Worm (Caenorhabditis elegans) whole organism, mixed stage, embryonic: ENCODE results near the gene gtl-2.
"Not testable (repeated sequence)": the region's sequence is repeated elsewhere in the genome, so short reads cannot be mapped to it uniquely, and the experiment has no call there.

Experiments
- blmp-1 ChIP-seq: fragments of 150-350 bp; optimal IDR thresholded peaks from 2 replicates; lab custom pipeline; 2014; ENCODE audit warnings: missing biosample characterization, missing genetic modification characterization
- ceh-39 ChIP-seq: fragments of 150-350 bp; optimal IDR thresholded peaks from 2 replicates; lab custom pipeline; 2014; ENCODE audit warnings: missing biosample characterization, missing genetic modification characterization
- ceh-43 ChIP-seq: fragments of 200-800 bp; sonication (Bioruptor generic); optimal IDR thresholded peaks from 2 replicates; lab custom pipeline; 2018; ENCODE audit warnings: mild to moderate bottlenecking, missing genetic modification characterization, moderate library complexity, missing compliant biosample characterization
- ceh-83 ChIP-seq: fragments of 200-800 bp; sonication (Bioruptor generic); optimal IDR thresholded peaks from 2 replicates; lab custom pipeline; 2018; ENCODE audit warnings: mild to moderate bottlenecking, missing genetic modification characterization, missing compliant biosample characterization
- cnd-1 ChIP-seq: fragments of 200-800 bp; sonication (Bioruptor generic); optimal IDR thresholded peaks from 2 replicates; lab custom pipeline; 2018; ENCODE audit warnings: mild to moderate bottlenecking, missing genetic modification characterization, missing compliant biosample characterization
- drap-1 ChIP-seq: fragments of 200-800 bp; sonication (Bioruptor generic); optimal IDR thresholded peaks from 3 replicates; lab custom pipeline; 2018; ENCODE audit warnings: mild to moderate bottlenecking, missing genetic modification characterization, missing compliant biosample characterization
- elt-1 ChIP-seq: sonication (generic microtip); optimal IDR thresholded peaks from 2 replicates; lab custom pipeline; 2017; ENCODE audit warnings: missing genetic modification characterization, mild to moderate bottlenecking, missing compliant biosample characterization, antibody characterized with exemption, moderate library complexity, borderline replicate concordance; ENCODE audit not compliant: insufficient read depth
- elt-3 ChIP-seq: fragments of 150-350 bp; optimal IDR thresholded peaks from 2 replicates; lab custom pipeline; 2014; ENCODE audit warnings: missing biosample characterization, missing genetic modification characterization
- flh-1 ChIP-seq: fragments of 200-800 bp; sonication (Bioruptor generic); optimal IDR thresholded peaks from 2 replicates; lab custom pipeline; 2018; ENCODE audit warnings: mild to moderate bottlenecking, missing genetic modification characterization, moderate library complexity, missing compliant biosample characterization
- ham-2 ChIP-seq: fragments of 200-800 bp; sonication (Bioruptor generic); optimal IDR thresholded peaks from 2 replicates; lab custom pipeline; 2018; ENCODE audit warnings: mild to moderate bottlenecking, missing genetic modification characterization, missing compliant biosample characterization
- hlh-1 ChIP-seq: fragments of 150-350 bp; optimal IDR thresholded peaks from 2 replicates; lab custom pipeline; 2014; ENCODE audit warnings: missing biosample characterization, missing genetic modification reagents, missing genetic modification characterization
- lin-32 ChIP-seq: fragments of 200-800 bp; sonication (Bioruptor generic); optimal IDR thresholded peaks from 2 replicates; lab custom pipeline; 2018; ENCODE audit warnings: mild to moderate bottlenecking, missing genetic modification characterization, missing compliant biosample characterization
- lsy-2 ChIP-seq: fragments of 150-350 bp; optimal IDR thresholded peaks from 2 replicates; lab custom pipeline; 2014; ENCODE audit warnings: missing biosample characterization, missing genetic modification characterization
- mab-5 ChIP-seq: fragments of 150-350 bp; optimal IDR thresholded peaks from 2 replicates; lab custom pipeline; 2014; ENCODE audit warnings: missing biosample characterization, missing genetic modification characterization
- mep-1 ChIP-seq: fragments of 150-350 bp; optimal IDR thresholded peaks from 2 replicates; lab custom pipeline; 2017; ENCODE audit warnings: missing biosample characterization, missing genetic modification reagents, missing genetic modification characterization, inconsistent platforms
- mls-2 ChIP-seq: sonication (generic microtip); optimal IDR thresholded peaks from 2 replicates; lab custom pipeline; 2016; ENCODE audit warnings: mild to moderate bottlenecking, missing genetic modification characterization, moderate library complexity, missing compliant biosample characterization
- nhr-12 ChIP-seq: fragments of 150-350 bp; optimal IDR thresholded peaks from 2 replicates; lab custom pipeline; 2014; ENCODE audit warnings: missing biosample characterization, missing genetic modification characterization
- nhr-2 ChIP-seq: fragments of 150-350 bp; optimal IDR thresholded peaks from 2 replicates; lab custom pipeline; 2014; ENCODE audit warnings: missing biosample characterization, missing genetic modification characterization
- nhr-237 ChIP-seq: fragments of 150-350 bp; optimal IDR thresholded peaks from 2 replicates; lab custom pipeline; 2014; ENCODE audit warnings: missing biosample characterization, missing genetic modification characterization
- nhr-28 ChIP-seq: fragments of 150-350 bp; optimal IDR thresholded peaks from 2 replicates; lab custom pipeline; 2014; ENCODE audit warnings: missing biosample characterization, missing genetic modification characterization
- nhr-76 ChIP-seq: sonication (generic microtip); optimal IDR thresholded peaks from 2 replicates; lab custom pipeline; 2017; ENCODE audit warnings: missing biosample characterization, missing genetic modification characterization
- pha-4 ChIP-seq: fragments of 150-350 bp; optimal IDR thresholded peaks from 2 replicates; lab custom pipeline; 2018; ENCODE audit warnings: missing biosample characterization, missing genetic modification reagents, missing genetic modification characterization
- sem-2 ChIP-seq: fragments of 200-800 bp; sonication (Bioruptor generic); optimal IDR thresholded peaks from 2 replicates; lab custom pipeline; 2018; ENCODE audit warnings: mild to moderate bottlenecking, missing genetic modification characterization, missing compliant biosample characterization
- sptf-1 ChIP-seq: sonication (generic microtip); optimal IDR thresholded peaks from 2 replicates; lab custom pipeline; 2017; ENCODE audit warnings: mild to moderate bottlenecking, missing genetic modification characterization, moderate library complexity, missing compliant biosample characterization
- unc-120 ChIP-seq: sonication (generic microtip); optimal IDR thresholded peaks from 2 replicates; lab custom pipeline; 2017; ENCODE audit warnings: missing genetic modification characterization, missing compliant biosample characterization; ENCODE audit not compliant: poor library complexity, severe bottlenecking
- unc-39 ChIP-seq: fragments of 150-350 bp; optimal IDR thresholded peaks from 2 replicates; lab custom pipeline; 2014; ENCODE audit warnings: missing biosample characterization, missing genetic modification characterization
- unc-62 ChIP-seq: fragments of 150-350 bp; optimal IDR thresholded peaks from 2 replicates; lab custom pipeline; 2014; ENCODE audit warnings: missing biosample characterization, missing genetic modification reagents, missing genetic modification characterization
- zip-8 ChIP-seq: fragments of 150-350 bp; optimal IDR thresholded peaks from 2 replicates; lab custom pipeline; 2014; ENCODE audit warnings: missing biosample characterization, missing genetic modification characterization
- ztf-11 ChIP-seq: fragments of 150-350 bp; optimal IDR thresholded peaks from 2 replicates; lab custom pipeline; 2014; ENCODE audit warnings: missing biosample characterization, missing genetic modification characterization

Gene gtl-2

DNA sequence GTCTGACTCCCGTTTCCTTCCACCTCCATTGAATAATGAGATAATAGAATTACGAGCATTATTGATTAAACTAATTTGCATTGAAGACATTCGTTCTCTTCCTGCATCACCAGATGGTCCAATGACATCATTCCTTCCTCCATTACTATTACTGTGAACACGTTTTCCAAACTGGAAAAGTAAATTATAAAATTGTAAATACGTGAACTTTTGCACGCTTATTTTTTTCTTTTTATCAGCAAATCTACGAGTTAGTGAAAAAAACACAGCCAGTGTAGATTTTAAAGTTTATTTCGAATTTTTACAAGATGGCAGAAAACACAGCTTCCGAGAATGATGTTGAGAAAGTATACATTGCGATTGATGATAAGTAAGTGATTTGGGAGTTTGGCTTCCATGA, 19.6 kb upstream of the gtl-2 start, which contains the start of gene C05C12.1:
C05C12.1 (plus strand) TSS at position 301 of the 400 bp plus-strand sequence.
- TF ChIP-seq sptf-1 (tag; lab: Kevin White, UChicago); ceh-43 (GFP tag; lab: Kevin White, UChicago); mls-2: not testable (repeated sequence)

DNA sequence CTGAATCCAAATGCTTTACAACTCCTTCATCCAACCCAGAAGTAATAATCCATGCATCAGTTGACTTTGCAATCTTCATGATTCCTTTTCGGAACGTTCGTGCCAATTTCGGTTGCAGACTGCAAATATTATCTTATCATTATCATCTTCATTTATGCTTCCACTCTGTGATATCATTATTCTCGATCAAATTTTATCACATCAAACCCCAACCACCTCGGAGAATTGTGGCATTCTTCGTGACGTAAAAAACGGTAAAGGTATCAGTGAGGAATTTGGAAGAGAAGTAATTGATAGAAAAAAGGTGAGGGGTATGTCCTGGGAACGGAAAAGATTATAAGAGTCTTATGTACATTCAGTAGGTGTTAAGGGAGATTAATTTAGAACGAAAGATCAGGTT, 15.8 kb upstream of the gtl-2 start:
- TF ChIP-seq flh-1 (GFP tag; lab: Kevin White, UChicago): no peak
- TF ChIP-seq unc-120 (tag; lab: Kevin White, UChicago): no peak
- no peak for TF ChIP-seq zip-8 (tag; lab: Kevin White, UChicago)
- no peak for TF ChIP-seq nhr-12 (tag; lab: Kevin White, UChicago)
- TF ChIP-seq blmp-1 (tag; lab: Kevin White, UChicago): no peak
- TF ChIP-seq nhr-28 (tag; lab: Kevin White, UChicago): no peak
- TF ChIP-seq mep-1: no peak
- TF ChIP-seq ztf-11 (tag; lab: Kevin White, UChicago): no peak
- TF ChIP-seq ceh-43 (GFP tag; lab: Kevin White, UChicago): no peak
- no peak for TF ChIP-seq lin-32 (GFP tag; lab: Kevin White, UChicago)
- TF ChIP-seq ceh-83 (GFP tag; lab: Kevin White, UChicago): no peak
- no peak for TF ChIP-seq nhr-76 (tag; lab: Kevin White, UChicago)
- TF ChIP-seq nhr-237 (tag; lab: Kevin White, UChicago): no peak
- no peak for TF ChIP-seq elt-1
- no peak for TF ChIP-seq ceh-39 (tag; lab: Kevin White, UChicago)
- TF ChIP-seq hlh-1 (tag; lab: Kevin White, UChicago): no peak
- no peak for TF ChIP-seq sptf-1 (tag; lab: Kevin White, UChicago)
- TF ChIP-seq, all 35 proteins: peak for 0

DNA sequence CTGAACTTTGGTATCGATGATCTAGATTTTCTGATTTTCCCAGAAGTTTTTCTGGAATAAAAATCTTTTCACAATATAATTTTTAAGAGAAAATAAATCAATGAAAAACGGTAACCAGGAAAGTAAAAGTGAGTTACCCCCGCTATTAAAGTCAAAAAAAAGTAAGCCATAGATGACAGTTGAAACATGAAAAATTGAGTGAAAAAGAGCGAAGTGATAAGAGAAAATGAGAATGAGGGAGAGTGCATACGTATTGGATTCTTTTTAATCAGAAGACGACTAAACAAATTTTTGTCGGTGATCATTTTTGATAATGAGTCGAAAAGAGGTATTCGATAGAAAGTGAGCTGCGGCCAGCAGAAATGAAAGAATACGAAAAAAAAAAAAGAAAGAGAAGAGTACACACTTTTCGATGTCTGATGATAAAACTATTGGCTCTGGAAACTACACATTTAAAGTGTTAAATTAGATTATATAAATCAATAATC, 13.7 kb upstream of the gtl-2 start, which contains the start of gene gtl-1:
gtl-1 (minus strand) TSS at position 51 of the 488 bp plus-strand sequence.
- no peak for TF ChIP-seq pha-4 (tag; lab: Kevin White, UChicago)
- no peak for TF ChIP-seq ceh-39 (tag; lab: Kevin White, UChicago)
- TF ChIP-seq drap-1 (GFP tag; lab: Kevin White, UChicago): no peak
- no peak for TF ChIP-seq cnd-1
- no peak for TF ChIP-seq unc-120 (tag; lab: Kevin White, UChicago)

DNA sequence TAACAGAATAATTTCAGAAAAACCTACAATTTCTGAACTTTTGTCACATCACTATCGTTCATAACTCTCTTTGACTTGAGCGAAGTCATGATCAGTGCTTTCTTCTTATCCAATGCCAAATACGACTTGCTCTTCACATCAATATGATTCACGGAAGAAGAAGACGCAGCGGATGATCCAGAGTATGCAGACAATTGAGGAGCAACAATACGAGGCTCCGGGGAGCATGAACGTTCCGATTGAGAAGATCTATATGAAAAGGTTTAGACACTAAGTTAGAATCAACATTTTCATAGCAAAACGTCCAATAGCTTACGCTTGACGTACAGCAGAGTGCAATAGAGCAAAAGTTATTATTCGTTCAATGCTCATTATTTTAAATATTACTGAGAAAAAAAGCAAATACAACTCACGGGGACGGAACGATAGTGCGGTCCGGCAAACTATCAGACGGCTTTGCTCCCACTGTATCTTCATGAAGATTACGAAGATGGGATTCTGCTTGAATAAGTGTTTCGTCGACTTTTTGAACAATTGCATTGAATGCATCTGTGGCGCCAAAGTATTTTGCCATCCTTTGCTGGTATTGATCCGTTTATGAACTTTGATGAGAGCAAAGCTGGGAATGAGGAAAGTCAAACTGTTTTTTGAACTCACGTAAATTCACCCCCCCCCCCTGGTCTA, 12.6 kb upstream of the gtl-2 start, which contains the start of gene C05C12.5:
C05C12.5 (minus strand) TSS at position 642 of the 684 bp plus-strand sequence.
- TF ChIP-seq unc-39 (tag; lab: Kevin White, UChicago) (no peak), mep-1 (no peak), sptf-1 (tag; lab: Kevin White, UChicago) (no peak)

DNA sequence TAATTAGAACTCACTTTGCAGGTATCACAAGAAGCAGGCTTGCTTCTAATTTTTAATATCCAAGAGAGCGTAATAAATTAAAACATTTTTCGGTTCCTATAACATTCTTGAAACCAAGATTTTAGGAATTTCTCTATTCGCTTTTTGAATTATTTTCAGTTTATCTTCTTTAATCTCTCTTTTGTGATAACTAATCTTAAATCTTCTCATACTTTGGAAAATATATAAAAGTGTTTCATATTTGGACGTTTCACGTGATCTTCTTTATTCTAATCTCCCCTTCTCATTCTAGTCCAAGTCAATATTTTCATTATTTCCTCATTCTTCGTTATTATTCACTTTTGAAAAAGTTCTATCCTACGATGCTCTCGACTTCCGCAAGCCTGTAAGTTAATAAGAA, 11.7 kb upstream of the gtl-2 start, which contains the start of gene F54D1.1:
F54D1.1 (plus strand) TSS at position 301 of the 400 bp plus-strand sequence.
- TF ChIP-seq unc-39 (tag; lab: Kevin White, UChicago) (no peak), elt-3 (tag; lab: Kevin White, UChicago) (no peak), nhr-2 (no peak), pha-4 (tag; lab: Kevin White, UChicago) (no peak), mep-1 (no peak), unc-62 (GFP tag; lab: Kevin White, UChicago) (no peak), hlh-1 (tag; lab: Kevin White, UChicago) (no peak), elt-1 (no peak), nhr-12 (tag; lab: Kevin White, UChicago) (no peak), unc-120 (tag; lab: Kevin White, UChicago) (no peak), mab-5 (tag; lab: Kevin White, UChicago) (no peak), ham-2 (GFP tag; lab: Kevin White, UChicago) (no peak), sem-2 (no peak), nhr-237 (tag; lab: Kevin White, UChicago) (no peak), blmp-1 (tag; lab: Kevin White, UChicago) (no peak), cnd-1 (no peak), lsy-2 (tag; lab: Kevin White, UChicago) (no peak), drap-1 (GFP tag; lab: Kevin White, UChicago) (no peak), zip-8 (tag; lab: Kevin White, UChicago) (no peak)
